Worm (Caenorhabditis elegans): ENCODE data around the gene fbxb-22.
A peak's percentile ranks its signal among the peaks of the same experiment; 100 is the strongest.

The fbxb-22 gene

DNA sequence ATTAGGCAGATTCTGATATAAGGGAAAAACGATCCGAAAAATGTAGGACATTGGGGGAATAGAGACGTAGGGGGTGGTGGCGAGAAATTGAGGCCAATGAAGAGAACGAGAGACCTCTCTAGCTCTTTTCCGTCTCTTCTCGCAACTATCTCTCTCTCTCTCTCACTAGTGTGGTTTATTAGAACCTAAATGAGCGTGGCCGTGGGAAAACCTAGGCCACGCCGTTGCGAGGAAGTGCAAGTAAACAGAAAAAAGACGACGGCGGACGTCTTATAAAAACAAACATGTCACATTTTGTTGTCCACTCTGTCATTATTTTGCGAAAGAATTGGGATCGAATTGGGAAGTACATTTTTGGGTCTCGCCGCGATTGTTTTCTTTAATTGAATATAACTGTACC is 13.5 kb downstream of the fbxb-22 start (continued):
- TF ChIP-seq daf-16 (GFP tag; optimal IDR thresholded peaks at IDR 0.05) (peak; percentile 40 to 88), daf-16 (tag; optimal IDR thresholded peaks at IDR 0.05) (peak; percentile 99), dve-1 (tag; optimal IDR thresholded peaks at IDR 0.05; ENCODE audit: insufficient read depth) (peak; percentile 91), gei-8 (GFP tag; optimal IDR thresholded peaks at IDR 0.05) (peak; percentile 14), dmd-8 (GFP tag; IDR thresholded peaks at IDR 0.05) (no peak), daf-12 (tag; optimal IDR thresholded peaks at IDR 0.05) (no peak), daf-19 (GFP tag; conservative IDR thresholded peaks at IDR 0.05) (no peak), sdz-12 (GFP tag; optimal IDR thresholded peaks at IDR 0.05) (no peak), lir-3 (tag; optimal IDR thresholded peaks at IDR 0.05) (no peak), aha-1 (tag) (no peak), hif-1 (tag; optimal IDR thresholded peaks at IDR 0.05) (peak in 1 of 2 experiments; percentile 90), zfp-2 (tag; optimal IDR thresholded peaks at IDR 0.05) (no peak), pha-4 (GFP tag; IDR thresholded peaks at IDR 0.05) (peak; percentile 67), pha-4 (tag; optimal IDR thresholded peaks at IDR 0.05) (peak; percentile 96), zfp-3 (GFP tag; conservative IDR thresholded peaks at IDR 0.05) (no peak), ama-1 (optimal IDR thresholded peaks at IDR 0.05) (no peak), T20F7.1 (GFP tag; optimal IDR thresholded peaks at IDR 0.05) (no peak), duxl-1 (tag; optimal IDR thresholded peaks at IDR 0.05; ENCODE audit: poor library complexity) (peak; percentile 63), F10B5.3 (tag; optimal IDR thresholded peaks at IDR 0.05) (no peak), ceh-28 (tag; optimal IDR thresholded peaks at IDR 0.05) (no peak), F44E2.7 (GFP tag; IDR thresholded peaks at IDR 0.05) (no peak), nhr-237 (tag; optimal IDR thresholded peaks at IDR 0.05) (peak; percentile 3), nhr-42 (GFP tag; IDR thresholded peaks at IDR 0.05) (no peak), unc-39 (tag; optimal IDR thresholded peaks at IDR 0.05) (no peak), mep-1 (tag; optimal IDR thresholded peaks at IDR 0.05) (peak; percentile 92), T26A8.4 (GFP tag; IDR thresholded peaks at IDR 0.05) (peak; percentile 56; the same call in 1 of the 2 replicates), ceh-20 (GFP tag; IDR thresholded peaks at IDR 0.05) (no peak), mes-2 (tag; optimal IDR thresholded peaks at IDR 0.05; ENCODE audit: poor library complexity, severe bottlenecking) (peak; percentile 97), zag-1 (tag; optimal IDR thresholded peaks at IDR 0.05) (no peak), arid-1 (GFP tag; conservative IDR thresholded peaks at IDR 0.05) (peak; percentile 60; the same call in 1 of the 2 replicates), ctbp-1 (GFP tag; IDR thresholded peaks at IDR 0.05) (0 out of 2 replicates have a peak, but pooled peaks have one; percentile 35), lin-29 (GFP tag; IDR thresholded peaks at IDR 0.05) (no peak), fos-1 (tag; optimal IDR thresholded peaks at IDR 0.05) (no peak), mdt-29 (GFP tag; IDR thresholded peaks at IDR 0.05) (no peak), skn-1 (tag; optimal IDR thresholded peaks at IDR 0.05) (no peak), Y105C5A.15 (GFP tag; IDR thresholded peaks at IDR 0.05) (no peak), snpc-4 (tag; optimal IDR thresholded peaks at IDR 0.05) (peak; percentile 61), nhr-11 (tag; optimal IDR thresholded peaks at IDR 0.05) (peak; percentile 87), F26F4.8 (GFP tag; conservative IDR thresholded peaks at IDR 0.05) (no peak), nhr-102 (tag; optimal IDR thresholded peaks at IDR 0.05) (peak; percentile 34), ZK337.2 (GFP tag; IDR thresholded peaks at IDR 0.05) (peak; percentile 36; the same call in 1 of the 2 replicates), spr-3 (GFP tag; optimal IDR thresholded peaks at IDR 0.05) (peak; percentile 43), F37D6.2 (tag; optimal IDR thresholded peaks at IDR 0.05) (peak; percentile 60), madf-9 (GFP tag; conservative IDR thresholded peaks at IDR 0.05) (peak; percentile 65), dmd-9 (GFP tag; IDR thresholded peaks at IDR 0.05) (0 out of 2 replicates have a peak, but pooled peaks have one; percentile 38), lin-1 (GFP tag; IDR thresholded peaks at IDR 0.05) (0 out of 2 replicates have a peak, but pooled peaks have one; percentile 36), cey-2 (tag; optimal IDR thresholded peaks at IDR 0.05; ENCODE audit: borderline replicate concordance, insufficient read depth) (no peak), fkh-10 (GFP tag; optimal IDR thresholded peaks at IDR 0.05) (peak; percentile 58), hmg-1.1 (GFP tag; IDR thresholded peaks at IDR 0.05) (peak; percentile 86), dpl-1 (GFP tag; optimal IDR thresholded peaks at IDR 0.05) (peak; percentile 75), nhr-77 (tag; optimal IDR thresholded peaks at IDR 0.05) (peak; percentile 74), attf-4 (tag; optimal IDR thresholded peaks at IDR 0.05) (no peak)

All from whole organism, L4 larva.